Fruit fly (Drosophila melanogaster) S2 (cell line): Measurements from ENCODE around the gene CG33310.

ENCODE experiments used
- CG8478 ChIP-seq: fragments of >200 bp; optimal IDR thresholded peaks from 2 replicates; lab custom pipeline; 2018
- CTCF ChIP-seq, 2 experiments: fragments of >200 bp; optimal IDR thresholded peaks; 2 replicates each; lab custom pipeline; 2018

dm6 chr2L:15074465-15074864, 47.8 kb downstream of the CG33310 start, which contains the start of gene wwk:
- TF ChIP-seq CTCF (optimal IDR thresholded peaks at IDR 0.05; lab: Kevin White, UChicago): no peak
- TF ChIP-seq CG8478 (lab: Kevin White, UChicago): no peak
